Fruit fly (Drosophila melanogaster) whole organism, embryonic: ENCODE measurements around the gene CG6295.

ENCODE experiments used
- Atf6 ChIP-seq: fragments of 200-800 bp; sonication (Bioruptor generic); IDR thresholded peaks from 2 replicates; pipeline ENCODE4 v1.3.6; 2022; ENCODE audit warnings: missing biosample characterization, missing genetic modification characterization
- BEAF-32 ChIP-seq: fragments of 200-800 bp; sonication (Bioruptor generic); optimal IDR thresholded peaks from 3 replicates; lab custom pipeline; 2017; ENCODE audit warnings: missing biosample characterization, missing genetic modification characterization, mild to moderate bottlenecking, moderate library complexity, missing genetic modification reagents
- Bdp1 ChIP-seq: fragments of 200-800 bp; sonication (Bioruptor generic); optimal IDR thresholded peaks from 3 replicates; lab custom pipeline; 2016; ENCODE audit warnings: missing biosample characterization, missing genetic modification characterization
- CG11247 ChIP-seq: fragments of 200-800 bp; sonication (Bioruptor generic); IDR thresholded peaks from 2 replicates; pipeline ENCODE4 v1.3.6; 2022; ENCODE audit warnings: missing biosample characterization, missing genetic modification characterization
- CG12236 ChIP-seq: fragments of 200-800 bp; sonication (Bioruptor generic); optimal IDR thresholded peaks from 2 replicates; lab custom pipeline; 2016; ENCODE audit warnings: missing biosample characterization, missing genetic modification characterization
- CG12391 ChIP-seq: fragments of 200-800 bp; sonication (Bioruptor generic); optimal IDR thresholded peaks from 3 replicates; lab custom pipeline; 2018; ENCODE audit warnings: missing biosample characterization, mild to moderate bottlenecking, missing genetic modification characterization, moderate library complexity
- CG12659 ChIP-seq: fragments of 200-800 bp; sonication (Bioruptor generic); optimal IDR thresholded peaks from 3 replicates; lab custom pipeline; 2017; ENCODE audit warnings: mild to moderate bottlenecking, missing biosample characterization, missing genetic modification reagents, missing genetic modification characterization
- CG12942 ChIP-seq: fragments of 200-800 bp; sonication (Bioruptor generic); optimal IDR thresholded peaks from 3 replicates; lab custom pipeline; 2016; ENCODE audit warnings: missing biosample characterization, missing genetic modification characterization
- CG15011 ChIP-seq: fragments of 200-800 bp; sonication (Bioruptor generic); optimal IDR thresholded peaks from 3 replicates; lab custom pipeline; 2018; ENCODE audit warnings: missing biosample characterization, mild to moderate bottlenecking, missing genetic modification characterization
- CG1647 ChIP-seq: fragments of 200-800 bp; sonication (Bioruptor generic); optimal IDR thresholded peaks from 3 replicates; lab custom pipeline; 2016; ENCODE audit warnings: missing biosample characterization, missing genetic modification characterization
- CG17829 ChIP-seq: fragments of 200-800 bp; optimal IDR thresholded peaks from 2 replicates; lab custom pipeline; 2019; ENCODE audit warnings: missing biosample characterization, mild to moderate bottlenecking, missing genetic modification characterization, moderate library complexity
- CG17912 ChIP-seq: fragments of 200-800 bp; sonication (Bioruptor generic); optimal IDR thresholded peaks from 2 replicates; lab custom pipeline; 2018; ENCODE audit warnings: missing biosample characterization, mild to moderate bottlenecking, missing genetic modification characterization
- CG30431 ChIP-seq: fragments of 200-800 bp; sonication (Bioruptor generic); optimal IDR thresholded peaks from 2 replicates; lab custom pipeline; 2017; ENCODE audit warnings: missing biosample characterization, missing genetic modification characterization
- CG31388 ChIP-seq: fragments of 200-800 bp; sonication (Bioruptor generic); optimal IDR thresholded peaks from 2 replicates; lab custom pipeline; 2016; ENCODE audit warnings: missing biosample characterization, missing genetic modification characterization
- CG3163 ChIP-seq: fragments of 200-800 bp; sonication (Bioruptor generic); optimal IDR thresholded peaks from 3 replicates; lab custom pipeline; 2016; ENCODE audit warnings: missing biosample characterization, missing genetic modification characterization
- CG32767 ChIP-seq: fragments of 200-800 bp; sonication (Bioruptor generic); IDR thresholded peaks from 2 replicates; pipeline ENCODE4 v1.3.6; 2022; ENCODE audit warnings: missing biosample characterization, missing genetic modification characterization
- CG32772 ChIP-seq: fragments of 200-800 bp; sonication (Bioruptor generic); IDR thresholded peaks from 2 replicates; pipeline ENCODE4 v1.3.6; 2022; ENCODE audit warnings: missing biosample characterization, missing genetic modification characterization
- CG3847 ChIP-seq: fragments of 200-800 bp; sonication (Bioruptor generic); IDR thresholded peaks from 2 replicates; pipeline ENCODE4 v1.3.6; 2022; ENCODE audit warnings: missing biosample characterization, missing genetic modification characterization
- CG5180 ChIP-seq: fragments of 200-800 bp; sonication (Bioruptor generic); optimal IDR thresholded peaks from 3 replicates; lab custom pipeline; 2017; ENCODE audit warnings: missing biosample characterization, missing genetic modification characterization, mild to moderate bottlenecking, moderate library complexity, missing genetic modification reagents
- CG6175 ChIP-seq: fragments of 200-800 bp; sonication (Bioruptor generic); IDR thresholded peaks from 3 replicates; pipeline ENCODE4 v1.3.6; 2022; ENCODE audit warnings: missing biosample characterization, missing genetic modification characterization
- CG6254 ChIP-seq: fragments of 200-800 bp; sonication (Bioruptor generic); optimal IDR thresholded peaks from 3 replicates; lab custom pipeline; 2017; ENCODE audit warnings: mild to moderate bottlenecking, missing biosample characterization, missing genetic modification reagents, missing genetic modification characterization
- CG7786 ChIP-seq: fragments of 200-800 bp; sonication (Bioruptor generic); optimal IDR thresholded peaks from 2 replicates; lab custom pipeline; 2016; ENCODE audit warnings: missing biosample characterization, missing genetic modification characterization
- CG9727 ChIP-seq: fragments of 200-800 bp; sonication (Bioruptor generic); optimal IDR thresholded peaks from 3 replicates; lab custom pipeline; 2017; ENCODE audit warnings: missing biosample characterization, mild to moderate bottlenecking, missing genetic modification characterization
- Dref ChIP-seq: fragments of 200-800 bp; sonication (Bioruptor generic); IDR thresholded peaks from 2 replicates; pipeline ENCODE4 v1.3.6; 2022; ENCODE audit warnings: missing biosample characterization, missing genetic modification characterization
- Ets65A ChIP-seq: fragments of 200-800 bp; sonication (Bioruptor generic); peaks from one replicate; lab custom pipeline; 2016; ENCODE audit warnings: missing biosample characterization, missing genetic modification characterization
- Gsc ChIP-seq: fragments of 200-800 bp; sonication (Bioruptor generic); IDR thresholded peaks from 2 replicates; pipeline ENCODE4 v1.3.6; 2022; ENCODE audit warnings: missing biosample characterization, missing genetic modification characterization
- Hsf ChIP-seq: fragments of 200-800 bp; sonication (Bioruptor generic); optimal IDR thresholded peaks from 3 replicates; lab custom pipeline; 2016; ENCODE audit warnings: missing biosample characterization, missing genetic modification characterization
- Mrtf ChIP-seq: fragments of 200-800 bp; sonication (Bioruptor generic); IDR thresholded peaks from 3 replicates; pipeline ENCODE4 v1.3.6; 2022; ENCODE audit warnings: missing biosample characterization, missing genetic modification characterization
- NK7.1 ChIP-seq: fragments of 200-800 bp; sonication (Bioruptor generic); optimal IDR thresholded peaks from 3 replicates; lab custom pipeline; 2016; ENCODE audit warnings: missing biosample characterization, missing genetic modification characterization
- Sox102F ChIP-seq: fragments of 200-800 bp; sonication (Bioruptor generic); optimal IDR thresholded peaks from 2 replicates; lab custom pipeline; 2018; ENCODE audit warnings: missing biosample characterization, mild to moderate bottlenecking, missing genetic modification characterization, moderate library complexity
- Sry-δ ChIP-seq: fragments of 200-800 bp; sonication (Bioruptor generic); optimal IDR thresholded peaks from 2 replicates; lab custom pipeline; 2016; ENCODE audit warnings: missing biosample characterization, missing genetic modification characterization
- Xrp1 ChIP-seq: fragments of 200-800 bp; sonication (Bioruptor generic); IDR thresholded peaks from 2 replicates; pipeline ENCODE4 v1.3.6; 2022; ENCODE audit warnings: missing biosample characterization, missing genetic modification characterization
- ac ChIP-seq: fragments of 200-800 bp; sonication (Bioruptor generic); optimal IDR thresholded peaks from 3 replicates; lab custom pipeline; 2017; ENCODE audit warnings: missing biosample characterization, mild to moderate bottlenecking, missing genetic modification characterization
- bbx ChIP-seq: fragments of 200-800 bp; sonication (Bioruptor generic); IDR thresholded peaks from 2 replicates; pipeline ENCODE4 v1.3.6; 2022; ENCODE audit warnings: missing biosample characterization, missing genetic modification characterization; ENCODE audit not compliant: partially characterized antibody
- bsh ChIP-seq, 2 experiments: fragments of 200-800 bp; sonication (Bioruptor generic); optimal IDR thresholded peaks; 2 replicates each; lab custom pipeline; 2017 to 2018; ENCODE audit warnings: mild to moderate bottlenecking in 2 of 2, missing biosample characterization in 2 of 2, missing genetic modification characterization in 2 of 2, moderate library complexity in 1 of 2
- cad ChIP-seq: fragments of >200 bp; optimal IDR thresholded peaks from 2 replicates; lab custom pipeline; 2017; ENCODE audit warnings: missing biosample characterization, missing genetic modification characterization
- dm ChIP-seq: fragments of 200-800 bp; sonication (Bioruptor generic); optimal IDR thresholded peaks from 3 replicates; lab custom pipeline; 2016; ENCODE audit warnings: missing biosample characterization, missing genetic modification characterization
- dmrt99B ChIP-seq: fragments of 200-800 bp; sonication (Bioruptor generic); optimal IDR thresholded peaks from 2 replicates; lab custom pipeline; 2018; ENCODE audit warnings: missing biosample characterization, mild to moderate bottlenecking, missing genetic modification characterization, moderate library complexity
- dysf ChIP-seq: fragments of 200-800 bp; sonication (Bioruptor generic); IDR thresholded peaks from 3 replicates; pipeline ENCODE4 v1.3.6; 2022; ENCODE audit warnings: missing biosample characterization, missing genetic modification characterization
- fu2 ChIP-seq: fragments of 200-800 bp; sonication (Bioruptor generic); optimal IDR thresholded peaks from 2 replicates; lab custom pipeline; 2016; ENCODE audit warnings: missing biosample characterization, missing genetic modification characterization
- ham ChIP-seq: fragments of 200-800 bp; sonication (Bioruptor generic); IDR thresholded peaks from 2 replicates; pipeline ENCODE4 v1.3.6; 2022; ENCODE audit warnings: missing biosample characterization, missing genetic modification characterization
- ken ChIP-seq: fragments of 200-800 bp; sonication (Bioruptor generic); IDR thresholded peaks from 3 replicates; pipeline ENCODE4 v1.3.6; 2022; ENCODE audit warnings: missing biosample characterization, missing genetic modification characterization
- onecut ChIP-seq: fragments of 200-800 bp; sonication (Bioruptor generic); IDR thresholded peaks from 2 replicates; pipeline ENCODE4 v1.3.6; 2022; ENCODE audit warnings: missing biosample characterization, missing genetic modification characterization
- phol ChIP-seq: fragments of 200-800 bp; sonication (Bioruptor generic); optimal IDR thresholded peaks from 3 replicates; lab custom pipeline; 2018; ENCODE audit warnings: missing biosample characterization, mild to moderate bottlenecking, missing genetic modification characterization, moderate library complexity
- prd ChIP-seq, 3 experiments: fragments of >200 bp in 2 of 3; fragments of 200-800 bp in 1 of 3; sonication (Bioruptor generic) in 1 of 3; optimal IDR thresholded peaks in 2 of 3; IDR thresholded peaks in 1 of 3; 2 replicates in 2 of 3; 3 replicates in 1 of 3; pipeline versions ENCODE4 v1.3.6 to Lab custom; 2017 to 2022; ENCODE audit warnings: missing biosample characterization in 1 of 3, missing genetic modification characterization in 1 of 3
- psq ChIP-seq: fragments of 200-800 bp; sonication (Bioruptor generic); optimal IDR thresholded peaks from 2 replicates; lab custom pipeline; 2017; ENCODE audit warnings: missing biosample characterization, missing genetic modification characterization
- run ChIP-seq: fragments of 200-800 bp; sonication (Bioruptor generic); optimal IDR thresholded peaks from 3 replicates; lab custom pipeline; 2018; ENCODE audit warnings: missing biosample characterization, mild to moderate bottlenecking, missing genetic modification characterization
- sens-2 ChIP-seq: fragments of 200-800 bp; sonication (Bioruptor generic); IDR thresholded peaks from 2 replicates; pipeline ENCODE4 v1.3.6; 2022; ENCODE audit warnings: missing biosample characterization, missing genetic modification characterization
- slp2 ChIP-seq: fragments of 200-800 bp; sonication (Bioruptor generic); optimal IDR thresholded peaks from 2 replicates; lab custom pipeline; 2016; ENCODE audit warnings: missing biosample characterization, missing genetic modification characterization
- tio ChIP-seq: fragments of 200-800 bp; sonication (Bioruptor generic); optimal IDR thresholded peaks from 2 replicates; lab custom pipeline; 2017; ENCODE audit warnings: missing biosample characterization, missing genetic modification characterization, inconsistent platforms
- wor ChIP-seq: fragments of 200-800 bp; sonication (Bioruptor generic); IDR thresholded peaks from 2 replicates; pipeline ENCODE4 v1.3.6; 2022; ENCODE audit warnings: missing biosample characterization, missing genetic modification characterization

Gene CG6295

dm6 chr3R:26964452-26965133, 42.3 kb downstream of the CG6295 start, which contains the start of gene Tsp97E (continued):
- TF ChIP-seq CG11247 (GFP tag; lab: Robert Waterston, UW) (no peak), CG32772 (no peak), prd (optimal IDR thresholded peaks at IDR 0.05; lab: Kevin White, UChicago) (no peak), prd (GFP tag; IDR thresholded peaks at IDR 0.05; lab: Robert Waterston, UW) (no peak), onecut (GFP tag; lab: Robert Waterston, UW) (peak; percentile 54), CG31388 (no peak), CG1647 (GFP tag; lab: Kevin White, UChicago) (no peak), CG12659 (GFP tag; lab: Kevin White, UChicago) (peak; percentile 40), Hsf (no peak), CG6175 (GFP tag; lab: Robert Waterston, UW) (no peak), CG5180 (GFP tag; lab: Kevin White, UChicago) (no peak), NK7.1 (no peak), ham (GFP tag; lab: Robert Waterston, UW) (no peak), Atf6 (GFP tag; lab: Robert Waterston, UW) (peak; percentile 20; the same call in 1 of the 2 replicates), sens-2 (GFP tag; lab: Robert Waterston, UW) (no peak), CG12391 (tag; lab: Kevin White, UChicago) (peak; percentile 12), dm (GFP tag; lab: Kevin White, UChicago) (no peak), CG12236 (GFP tag; lab: Kevin White, UChicago) (no peak), Xrp1 (GFP tag; lab: Robert Waterston, UW) (0 out of 2 replicates have a peak, but pooled peaks have one; percentile 14), tio (GFP tag; lab: Kevin White, UChicago) (no peak), ken (GFP tag; lab: Robert Waterston, UW) (no peak), Sry-δ (GFP tag; lab: Kevin White, UChicago) (peak; percentile 80), bsh (GFP tag; optimal IDR thresholded peaks at IDR 0.05; lab: Kevin White, UChicago) (no peak), CG6254 (GFP tag; lab: Kevin White, UChicago) (no peak), Bdp1 (GFP tag; lab: Kevin White, UChicago) (no peak), psq (GFP tag; lab: Kevin White, UChicago) (no peak), CG17912 (GFP tag; lab: Kevin White, UChicago) (no peak), run (tag; lab: Kevin White, UChicago) (no peak), Dref (GFP tag; lab: Robert Waterston, UW) (peak; percentile 85), CG30431 (GFP tag; lab: Kevin White, UChicago) (no peak), CG17829 (no peak), CG3163 (no peak), Sox102F (GFP tag; lab: Kevin White, UChicago) (no peak), CG12942 (GFP tag; lab: Kevin White, UChicago) (no peak), CG3847 (GFP tag; lab: Robert Waterston, UW) (no peak), ac (GFP tag; lab: Kevin White, UChicago) (no peak), CG15011 (GFP tag; lab: Kevin White, UChicago) (no peak), BEAF-32 (GFP tag; lab: Kevin White, UChicago) (peak; percentile 60), wor (GFP tag; lab: Robert Waterston, UW) (no peak), cad (GFP tag; lab: Kevin White, UChicago) (no peak), CG32767 (GFP tag; lab: Robert Waterston, UW) (no peak), CG7786 (no peak), CG9727 (no peak), fu2 (GFP tag; lab: Kevin White, UChicago) (no peak), phol (tag; lab: Kevin White, UChicago) (peak; percentile 15), Mrtf (GFP tag; lab: Robert Waterston, UW) (no peak), Ets65A (GFP tag; lab: Kevin White, UChicago) (no peak), slp2 (GFP tag; lab: Kevin White, UChicago) (no peak), dysf (no peak), bbx (GFP tag; lab: Robert Waterston, UW) (peak; percentile 75; the same call in 1 of the 2 replicates), dmrt99B (tag; lab: Kevin White, UChicago) (no peak), Gsc (GFP tag; lab: Robert Waterston, UW) (no peak)
